Worm (Caenorhabditis elegans): ENCODE results near the gene srd-18.

- TF ChIP-seq snpc-4 (GFP tag; optimal IDR thresholded peaks at IDR 0.05) (no peak), snpc-4 (tag; optimal IDR thresholded peaks at IDR 0.05) (no peak), F22D6.2 (tag; optimal IDR thresholded peaks at IDR 0.05) (no peak), Y95B8A.8 (GFP tag; IDR thresholded peaks at IDR 0.05) (no peak), B0336.3 (GFP tag; IDR thresholded peaks at IDR 0.05) (no peak), pbrm-1 (GFP tag; IDR thresholded peaks at IDR 0.05) (no peak), C17E4.6 (GFP tag; IDR thresholded peaks at IDR 0.05) (no peak), ceh-79 (tag; optimal IDR thresholded peaks at IDR 0.05) (no peak), pha-4 (tag; optimal IDR thresholded peaks at IDR 0.05) (no peak)
Measured at ce11 chrV:13375861-13376260, 50.8 kb downstream of the srd-18 start.
